Fruit fly (Drosophila melanogaster) whole organism, wandering third instar larva: ENCODE results near the gene Tim17a2.

Experiments used
- Abd-B ChIP-seq: fragments of >200 bp; optimal IDR thresholded peaks from 2 replicates; lab custom pipeline; 2017; ENCODE audit warnings: missing biosample characterization, missing genetic modification characterization
- N ChIP-seq: fragments of >200 bp; optimal IDR thresholded peaks from 2 replicates; lab custom pipeline; 2018; ENCODE audit warnings: missing biosample characterization, missing external identifiers, missing genetic modification characterization
- OdsH ChIP-seq: fragments of 200-800 bp; sonication (Bioruptor generic); optimal IDR thresholded peaks from 2 replicates; lab custom pipeline; 2016; ENCODE audit warnings: missing biosample characterization, mild to moderate bottlenecking, missing genetic modification characterization
- Vsx2 ChIP-seq: fragments of 200-300, 225-300 bp; sonication (Bioruptor generic); optimal IDR thresholded peaks from 2 replicates; lab custom pipeline; 2018; ENCODE audit warnings: missing biosample characterization, missing genetic modification characterization; ENCODE audit not compliant: partially characterized antibody
- dsf ChIP-seq: sonication (Bioruptor generic); optimal IDR thresholded peaks from 2 replicates; lab custom pipeline; 2016; ENCODE audit warnings: missing biosample characterization, missing genetic modification characterization, borderline replicate concordance
- fru ChIP-seq: fragments of 200-800 bp; sonication (Bioruptor generic); optimal IDR thresholded peaks from 3 replicates; lab custom pipeline; 2016; ENCODE audit warnings: missing biosample characterization, mild to moderate bottlenecking, missing genetic modification characterization

dm6 chr3R:5305850-5306483 is 43.5 kb upstream of the Tim17a2 start:
- TF ChIP-seq Vsx2 (GFP tag; lab: Kevin White, UChicago) (no peak), OdsH (no peak), dsf (GFP tag; lab: Kevin White, UChicago) (no peak), fru (GFP tag; lab: Kevin White, UChicago) (no peak), N (no peak), Abd-B (GFP tag; lab: Kevin White, UChicago) (no peak)
